Fruit fly (Drosophila melanogaster) whole organism, embryonic: Measurements from ENCODE around the gene CG32708.
A peak's percentile ranks its signal among the peaks of the same experiment; 100 is the strongest.

ENCODE experiments used
- Aef1 ChIP-seq: fragments of 200-800 bp; sonication (Bioruptor generic); IDR thresholded peaks from 3 replicates; pipeline ENCODE4 v1.3.6; 2022; ENCODE audit warnings: missing biosample characterization, missing genetic modification characterization
- Atf6 ChIP-seq: fragments of 200-800 bp; sonication (Bioruptor generic); IDR thresholded peaks from 2 replicates; pipeline ENCODE4 v1.3.6; 2022; ENCODE audit warnings: missing biosample characterization, missing genetic modification characterization
- CG11560 ChIP-seq: fragments of 200-800 bp; sonication (Bioruptor generic); IDR thresholded peaks from 3 replicates; pipeline ENCODE4 v1.3.6; 2022; ENCODE audit warnings: missing biosample characterization, missing genetic modification characterization
- CG1233 ChIP-seq: fragments of 200-800 bp; sonication (Bioruptor generic); optimal IDR thresholded peaks from 4 replicates; lab custom pipeline; 2018; ENCODE audit warnings: missing biosample characterization, mild to moderate bottlenecking, missing genetic modification characterization
- CG14667 ChIP-seq: fragments of 200-800 bp; sonication (Bioruptor generic); IDR thresholded peaks from 2 replicates; pipeline ENCODE4 v1.3.6; 2022; ENCODE audit warnings: missing biosample characterization, missing genetic modification characterization
- CG1529 ChIP-seq: fragments of 200-800 bp; sonication (Bioruptor generic); optimal IDR thresholded peaks from 3 replicates; lab custom pipeline; 2018; ENCODE audit warnings: missing biosample characterization, missing genetic modification characterization
- CG1647 ChIP-seq: fragments of 200-800 bp; sonication (Bioruptor generic); optimal IDR thresholded peaks from 3 replicates; lab custom pipeline; 2016; ENCODE audit warnings: missing biosample characterization, missing genetic modification characterization
- CG17328 ChIP-seq: fragments of 200-800 bp; sonication (Bioruptor generic); IDR thresholded peaks from 2 replicates; pipeline ENCODE4 v1.3.6; 2022; ENCODE audit warnings: missing biosample characterization, missing genetic modification characterization
- CG18011 ChIP-seq: fragments of 200-800 bp; sonication (Bioruptor generic); optimal IDR thresholded peaks from 2 replicates; lab custom pipeline; 2017; ENCODE audit warnings: missing biosample characterization, missing genetic modification characterization, mild to moderate bottlenecking, moderate library complexity, missing genotype
- CG2199 ChIP-seq: fragments of 200-800 bp; sonication (Bioruptor generic); IDR thresholded peaks from 3 replicates; pipeline ENCODE4 v1.3.6; 2022; ENCODE audit warnings: missing biosample characterization, missing genetic modification characterization
- CG2712 ChIP-seq: fragments of 200-800 bp; optimal IDR thresholded peaks from 3 replicates; lab custom pipeline; 2019; ENCODE audit warnings: missing biosample characterization, mild to moderate bottlenecking, missing genetic modification characterization, moderate library complexity
- CG2889 ChIP-seq: fragments of 200-800 bp; sonication (Bioruptor generic); IDR thresholded peaks from 3 replicates; pipeline ENCODE4 v1.3.6; 2022; ENCODE audit warnings: missing biosample characterization, missing genetic modification characterization
- CG31441 ChIP-seq: fragments of 200-800 bp; sonication (Bioruptor generic); IDR thresholded peaks from 2 replicates; pipeline ENCODE4 v1.3.6; 2022; ENCODE audit warnings: missing biosample characterization, missing genetic modification characterization
- CG33557 ChIP-seq: fragments of 200-800 bp; sonication (Bioruptor generic); optimal IDR thresholded peaks from 2 replicates; lab custom pipeline; 2019; ENCODE audit warnings: missing biosample characterization, mild to moderate bottlenecking, missing genetic modification characterization, moderate library complexity
- CG3407 ChIP-seq: fragments of 200-800 bp; sonication (Bioruptor generic); optimal IDR thresholded peaks from 2 replicates; lab custom pipeline; 2018; ENCODE audit warnings: missing biosample characterization, mild to moderate bottlenecking, missing genetic modification characterization
- CG3847 ChIP-seq: fragments of 200-800 bp; sonication (Bioruptor generic); IDR thresholded peaks from 2 replicates; pipeline ENCODE4 v1.3.6; 2022; ENCODE audit warnings: missing biosample characterization, missing genetic modification characterization
- CG4820 ChIP-seq: fragments of 200-800 bp; sonication (Bioruptor generic); optimal IDR thresholded peaks from 3 replicates; lab custom pipeline; 2016; ENCODE audit warnings: missing biosample characterization, missing genetic modification characterization
- CG6854 ChIP-seq: fragments of 200-800 bp; sonication (Bioruptor generic); optimal IDR thresholded peaks from 3 replicates; lab custom pipeline; 2017; ENCODE audit warnings: missing biosample characterization, mild to moderate bottlenecking, missing genetic modification characterization
- CG7556 ChIP-seq: fragments of 200-800 bp; sonication (Bioruptor generic); optimal IDR thresholded peaks from 2 replicates; lab custom pipeline; 2017; ENCODE audit warnings: missing biosample characterization, mild to moderate bottlenecking, missing genetic modification characterization
- CG9817 ChIP-seq: fragments of 200-800 bp; sonication (Bioruptor generic); optimal IDR thresholded peaks from 2 replicates; lab custom pipeline; 2018; ENCODE audit warnings: missing biosample characterization, mild to moderate bottlenecking, missing genetic modification characterization, moderate library complexity
- CoRest ChIP-seq: fragments of 200-800 bp; sonication (Bioruptor generic); optimal IDR thresholded peaks from 3 replicates; lab custom pipeline; 2018; ENCODE audit warnings: missing biosample characterization, mild to moderate bottlenecking, missing genetic modification characterization, moderate library complexity
- Dip3 ChIP-seq: fragments of 200-800 bp; sonication (Bioruptor generic); optimal IDR thresholded peaks from 3 replicates; lab custom pipeline; 2016; ENCODE audit warnings: missing biosample characterization, missing genetic modification characterization
- Dll ChIP-seq: fragments of 200-800 bp; sonication (Bioruptor generic); IDR thresholded peaks from 4 replicates; pipeline ENCODE4 v1.3.6; 2022; ENCODE audit warnings: missing biosample characterization, missing genetic modification characterization; ENCODE audit not compliant: partially characterized antibody
- Gsc ChIP-seq: fragments of 200-800 bp; sonication (Bioruptor generic); IDR thresholded peaks from 2 replicates; pipeline ENCODE4 v1.3.6; 2022; ENCODE audit warnings: missing biosample characterization, missing genetic modification characterization
- Lhr ChIP-seq: fragments of 200-800 bp; sonication (Bioruptor generic); optimal IDR thresholded peaks from 3 replicates; lab custom pipeline; 2017; ENCODE audit warnings: mild to moderate bottlenecking, missing biosample characterization, missing genetic modification reagents, missing genetic modification characterization
- MESR4 ChIP-seq: fragments of 200-800 bp; sonication (Bioruptor generic); optimal IDR thresholded peaks from 2 replicates; lab custom pipeline; 2018; ENCODE audit warnings: missing biosample characterization, mild to moderate bottlenecking, missing genetic modification characterization, moderate library complexity
- Oli ChIP-seq: fragments of 200-800 bp; sonication (Bioruptor generic); optimal IDR thresholded peaks from 2 replicates; lab custom pipeline; 2018; ENCODE audit warnings: missing biosample characterization, mild to moderate bottlenecking, missing genetic modification characterization, moderate library complexity
- PHDP ChIP-seq: fragments of 200-800 bp; sonication (Bioruptor generic); optimal IDR thresholded peaks from 3 replicates; lab custom pipeline; 2018; ENCODE audit warnings: missing biosample characterization, mild to moderate bottlenecking, missing genetic modification characterization, moderate library complexity
- Stat92E ChIP-seq, 3 experiments: fragments of >200 bp in 2 of 3; fragments of 200-800 bp in 1 of 3; sonication (Bioruptor generic) in 1 of 3; optimal IDR thresholded peaks; 2 replicates each; lab custom pipeline; 2017 to 2019; ENCODE audit warnings: missing biosample characterization in 3 of 3, missing genetic modification characterization in 3 of 3, mild to moderate bottlenecking in 1 of 3, moderate library complexity in 1 of 3
- bowl ChIP-seq: fragments of 200-800 bp; sonication (Bioruptor generic); IDR thresholded peaks from 2 replicates; pipeline ENCODE4 v1.3.6; 2022; ENCODE audit warnings: missing biosample characterization, missing genetic modification characterization
- bsh ChIP-seq, 2 experiments: fragments of 200-800 bp; sonication (Bioruptor generic); optimal IDR thresholded peaks; 2 replicates each; lab custom pipeline; 2017 to 2018; ENCODE audit warnings: mild to moderate bottlenecking in 2 of 2, missing biosample characterization in 2 of 2, missing genetic modification characterization in 2 of 2, moderate library complexity in 1 of 2
- btn ChIP-seq: fragments of 200-800 bp; sonication (Bioruptor generic); optimal IDR thresholded peaks from 2 replicates; lab custom pipeline; 2016; ENCODE audit warnings: missing biosample characterization, missing genetic modification characterization
- dysf ChIP-seq: fragments of 200-800 bp; sonication (Bioruptor generic); IDR thresholded peaks from 3 replicates; pipeline ENCODE4 v1.3.6; 2022; ENCODE audit warnings: missing biosample characterization, missing genetic modification characterization
- emc ChIP-seq: fragments of 200-800 bp; sonication (Bioruptor generic); optimal IDR thresholded peaks from 2 replicates; lab custom pipeline; 2016; ENCODE audit warnings: missing biosample characterization, missing genetic modification characterization
- fd3F ChIP-seq: fragments of 200-800 bp; sonication (Bioruptor generic); optimal IDR thresholded peaks from 2 replicates; lab custom pipeline; 2018; ENCODE audit warnings: missing biosample characterization, mild to moderate bottlenecking, missing genetic modification characterization, moderate library complexity
- fru ChIP-seq: fragments of >200 bp; optimal IDR thresholded peaks from 2 replicates; lab custom pipeline; 2017
- ftz-f1 ChIP-seq: fragments of 200-800 bp; sonication (Bioruptor generic); optimal IDR thresholded peaks from 2 replicates; lab custom pipeline; 2016; ENCODE audit warnings: missing biosample characterization, missing genetic modification characterization
- insv ChIP-seq, 2 experiments: fragments of 200-800 bp; sonication (Bioruptor generic); optimal IDR thresholded peaks; 3 replicates each; lab custom pipeline; 2016 to 2018; ENCODE audit warnings: missing biosample characterization in 2 of 2, missing genetic modification characterization in 2 of 2
- jing ChIP-seq: fragments of 200-800 bp; sonication (Bioruptor generic); optimal IDR thresholded peaks from 2 replicates; lab custom pipeline; 2018; ENCODE audit warnings: missing biosample characterization, mild to moderate bottlenecking, missing genetic modification characterization
- lmd ChIP-seq: fragments of 200-800 bp; sonication (Bioruptor generic); IDR thresholded peaks from 2 replicates; pipeline ENCODE4 v1.3.6; 2022; ENCODE audit warnings: missing biosample characterization, missing genetic modification characterization
- oc ChIP-seq: fragments of 200-800 bp; sonication (Bioruptor generic); optimal IDR thresholded peaks from 2 replicates; lab custom pipeline; 2018; ENCODE audit warnings: missing biosample characterization, mild to moderate bottlenecking, missing genetic modification characterization, moderate library complexity
- otp ChIP-seq: fragments of 200-800 bp; sonication (Bioruptor generic); IDR thresholded peaks from 3 replicates; pipeline ENCODE4, ENCODE4 v1.3.6; 2022; ENCODE audit warnings: missing biosample characterization, missing genetic modification characterization
- rib ChIP-seq: fragments of 200-800 bp; sonication (Bioruptor generic); IDR thresholded peaks from 2 replicates; pipeline ENCODE4 v1.3.6; 2022; ENCODE audit warnings: missing biosample characterization, missing genetic modification characterization
- sc ChIP-seq, 3 experiments: fragments of >200 bp in 2 of 3; fragments of 200-800 bp in 1 of 3; sonication (Bioruptor generic) in 1 of 3; optimal IDR thresholded peaks; 2 replicates in 2 of 3; 3 replicates in 1 of 3; lab custom pipeline; 2017; ENCODE audit warnings: mild to moderate bottlenecking in 1 of 3, missing biosample characterization in 1 of 3, missing genetic modification characterization in 1 of 3, missing genetic modification reagents in 1 of 3
- sens-2 ChIP-seq: fragments of 200-800 bp; sonication (Bioruptor generic); IDR thresholded peaks from 2 replicates; pipeline ENCODE4 v1.3.6; 2022; ENCODE audit warnings: missing biosample characterization, missing genetic modification characterization
- sob ChIP-seq: fragments of 200-800 bp; sonication (Bioruptor generic); IDR thresholded peaks from 2 replicates; pipeline ENCODE4 v1.3.6; 2022; ENCODE audit warnings: missing biosample characterization, missing genetic modification characterization
- stc ChIP-seq: fragments of 200-800 bp; sonication (Bioruptor generic); IDR thresholded peaks from 2 replicates; pipeline ENCODE4 v1.3.6; 2022; ENCODE audit warnings: missing biosample characterization, missing genetic modification characterization
- wdn ChIP-seq: fragments of 200-800 bp; sonication (Bioruptor generic); IDR thresholded peaks from 2 replicates; pipeline ENCODE4 v1.3.6; 2022; ENCODE audit warnings: missing biosample characterization, missing genetic modification characterization
- wek ChIP-seq: fragments of 200-800 bp; sonication (Bioruptor generic); optimal IDR thresholded peaks from 3 replicates; lab custom pipeline; 2018; ENCODE audit warnings: missing biosample characterization, mild to moderate bottlenecking, missing genetic modification characterization, moderate library complexity
- z ChIP-seq: fragments of 200-800 bp; sonication (Bioruptor generic); IDR thresholded peaks from 3 replicates; pipeline ENCODE4 v1.3.6; 2022; ENCODE audit warnings: missing biosample characterization, missing genetic modification characterization

CG32708 gene

dm6 chrX:9047725-9048384, 37.9 kb upstream of the CG32708 start (continued):
- TF ChIP-seq Aef1 (GFP tag; lab: Robert Waterston, UW) (no peak), z (GFP tag; lab: Robert Waterston, UW) (no peak), btn (GFP tag; lab: Kevin White, UChicago) (no peak), jing (GFP tag; lab: Kevin White, UChicago) (no peak), CG2199 (GFP tag; lab: Robert Waterston, UW) (no peak), ftz-f1 (GFP tag; lab: Kevin White, UChicago) (no peak), CG7556 (GFP tag; lab: Kevin White, UChicago) (peak; percentile 80), sob (no peak), CG9817 (tag; lab: Kevin White, UChicago) (peak; percentile 12), Atf6 (no peak), CG14667 (GFP tag; lab: Robert Waterston, UW) (peak; percentile 30; the same call in 1 of the 2 replicates), CG33557 (GFP tag; lab: Kevin White, UChicago) (peak; percentile 88), CG3407 (peak; percentile 56), bowl (GFP tag; lab: Robert Waterston, UW) (no peak), CG1529 (GFP tag; lab: Kevin White, UChicago) (peak; percentile 73), wdn (no peak), MESR4 (GFP tag; lab: Kevin White, UChicago) (no peak), CG31441 (GFP tag; lab: Robert Waterston, UW) (peak; percentile 82), CG17328 (GFP tag; lab: Robert Waterston, UW) (peak; percentile 60; the same call in 1 of the 2 replicates), sens-2 (GFP tag; lab: Robert Waterston, UW) (0 out of 2 replicates have a peak, but pooled peaks have one; percentile 35), otp (GFP tag; lab: Robert Waterston, UW) (no peak), CG3847 (GFP tag; lab: Robert Waterston, UW) (peak; percentile 8; the same call in 1 of the 2 replicates), Dip3 (GFP tag; lab: Kevin White, UChicago) (no peak), stc (peak; percentile 68), insv (GFP tag; optimal IDR thresholded peaks at IDR 0.05; lab: Kevin White, UChicago) (no peak), CG1647 (no peak), CG2712 (peak; percentile 92), emc (GFP tag; lab: Kevin White, UChicago) (no peak), CG6854 (GFP tag; lab: Kevin White, UChicago) (no peak), Dll (GFP tag; lab: Robert Waterston, UW) (no peak), Lhr (GFP tag; lab: Kevin White, UChicago) (peak; percentile 33), sc (optimal IDR thresholded peaks at IDR 0.05; lab: Kevin White, UChicago) (no peak), sc (GFP tag; optimal IDR thresholded peaks at IDR 0.05; lab: Kevin White, UChicago) (peak; percentile 60), lmd (GFP tag; lab: Robert Waterston, UW) (peak; percentile 50; the same call in 1 of the 2 replicates), CG11560 (no peak), bsh (GFP tag; optimal IDR thresholded peaks at IDR 0.05; lab: Kevin White, UChicago) (peak; percentile 58 to 87), CG18011 (GFP tag; lab: Kevin White, UChicago) (no peak), CG1233 (GFP tag; lab: Kevin White, UChicago) (peak; percentile 55), Stat92E (GFP tag; optimal IDR thresholded peaks at IDR 0.05; lab: Kevin White, UChicago) (peak in 1 of 3 experiments; percentile 78), Gsc (GFP tag; lab: Robert Waterston, UW) (no peak), fd3F (GFP tag; lab: Kevin White, UChicago) (no peak), CG4820 (peak; percentile 31), dysf (GFP tag; lab: Robert Waterston, UW) (peak; percentile 48; the same call in 2 of the 3 replicates), CG2889 (GFP tag; lab: Robert Waterston, UW) (no peak), PHDP (tag; lab: Kevin White, UChicago) (peak; percentile 73), wek (GFP tag; lab: Kevin White, UChicago) (no peak), rib (GFP tag; lab: Robert Waterston, UW) (0 out of 2 replicates have a peak, but pooled peaks have one; percentile 48), Oli (tag; lab: Kevin White, UChicago) (peak; percentile 82), CoRest (peak; percentile 82), oc (peak; percentile 56), fru (lab: Kevin White, UChicago) (no peak)
